Worm (Caenorhabditis elegans) whole organism, midembryonic: ENCODE measurements around the gene T14B4.3.

Experiments
- T22C8.4 ChIP-seq: fragments of 200-800 bp; sonication (Bioruptor generic); IDR thresholded peaks from 2 replicates; pipeline ENCODE4 v1.3.6; 2022; ENCODE audit warnings: missing genetic modification characterization, missing compliant biosample characterization
- cog-1 ChIP-seq: sonication (generic microtip); optimal IDR thresholded peaks from 2 replicates; lab custom pipeline; 2016; ENCODE audit warnings: missing genetic modification characterization, missing compliant biosample characterization
- flt-1 ChIP-seq: fragments of 200-800 bp; sonication (Bioruptor generic); IDR thresholded peaks from 2 replicates; pipeline ENCODE4 v1.3.6; 2022; ENCODE audit warnings: missing genetic modification characterization, missing compliant biosample characterization
- klf-2 ChIP-seq: fragments of 200-800 bp; sonication (Bioruptor generic); conservative IDR thresholded peaks from 2 replicates; pipeline ENCODE4 v1.3.6; 2022; ENCODE audit warnings: missing genetic modification reagents, missing genetic modification characterization, missing compliant biosample characterization
- med-1 ChIP-seq: sonication (generic microtip); optimal IDR thresholded peaks from 2 replicates; lab custom pipeline; 2017; ENCODE audit warnings: missing genetic modification characterization, mild to moderate bottlenecking, missing compliant biosample characterization, antibody characterized with exemption, missing genetic modification reagents; ENCODE audit not compliant: insufficient read depth
- ref-1 ChIP-seq: fragments of 200-800 bp; sonication (Bioruptor generic); conservative IDR thresholded peaks from 2 replicates; pipeline ENCODE4 v1.3.6; 2022; ENCODE audit warnings: missing genetic modification reagents, missing genetic modification characterization, missing compliant biosample characterization
- tab-1 ChIP-seq: fragments of 200-800 bp; sonication (Bioruptor generic); IDR thresholded peaks from 2 replicates; pipeline ENCODE4 v1.3.6; 2022; ENCODE audit warnings: missing genetic modification characterization, missing compliant biosample characterization
- ztf-23 ChIP-seq: fragments of 200-800 bp; sonication (Bioruptor generic); IDR thresholded peaks from 2 replicates; pipeline ENCODE4 v1.3.6; 2022; ENCODE audit warnings: missing genetic modification reagents, missing genetic modification characterization, missing compliant biosample characterization
- ztf-29 ChIP-seq: fragments of 200-800 bp; sonication (Bioruptor generic); IDR thresholded peaks from 2 replicates; pipeline ENCODE4 v1.3.6; 2022; ENCODE audit warnings: missing genetic modification reagents, missing genetic modification characterization, missing compliant biosample characterization

DNA sequence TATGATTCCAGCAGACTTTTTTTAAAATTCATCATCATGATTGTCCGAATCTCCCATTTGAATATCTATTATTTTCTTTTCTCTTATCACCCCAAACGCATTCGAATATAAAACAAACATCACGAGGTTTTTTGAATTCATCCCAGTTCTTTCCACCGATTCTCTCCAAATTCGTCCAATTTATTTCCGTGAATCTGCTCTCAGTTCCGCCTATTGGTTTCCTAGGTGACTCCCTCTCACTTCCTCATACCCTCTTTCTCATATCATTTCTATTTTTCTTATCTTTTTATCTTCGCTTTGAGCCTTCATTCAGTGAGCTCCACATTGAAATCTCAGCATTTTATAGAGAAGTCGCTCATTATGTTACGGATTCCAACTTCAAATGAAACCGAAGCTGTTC is 44.4 kb downstream of the T14B4.3 start, which contains the start of gene T13C2.7:
- TF ChIP-seq flt-1 (no peak), ztf-23 (GFP tag; lab: Robert Waterston, UW) (no peak), ztf-29 (GFP tag; lab: Robert Waterston, UW) (no peak), ref-1 (no peak), tab-1 (GFP tag; lab: Robert Waterston, UW) (no peak), cog-1 (no peak), T22C8.4 (GFP tag; lab: Robert Waterston, UW) (no peak), klf-2 (no peak), med-1 (no peak)
